Worm (Caenorhabditis elegans): ENCODE measurements around the gene ZK666.4.
"Not testable (repeated sequence)": the region's sequence is repeated elsewhere in the genome, so short reads cannot be mapped to it uniquely, and the experiment has no call there.

The ZK666.4 gene

DNA sequence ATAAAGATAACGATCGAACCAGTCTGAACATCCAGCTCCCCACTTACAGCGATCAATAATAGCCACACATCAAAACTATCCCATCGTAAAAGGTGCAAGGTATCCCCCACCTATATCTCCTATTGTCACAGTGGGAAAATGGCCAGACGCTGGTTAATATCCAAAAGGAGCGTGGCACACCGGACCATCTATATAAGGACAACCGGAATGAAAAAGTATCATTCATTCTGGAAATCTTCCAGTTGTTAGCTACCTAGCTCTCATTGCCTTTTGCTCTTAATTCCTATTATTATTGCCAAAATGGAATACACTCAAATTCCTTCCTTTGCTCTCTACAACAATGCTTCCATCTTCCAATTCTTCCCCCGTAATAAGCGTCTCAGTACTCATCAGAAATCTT, at the start of gene ZK666.4:
Gene ZK666.4 (plus strand): TSS at position 301 of the 400 bp plus-strand sequence.
- TF ChIP-seq R02D3.7 (tag; optimal IDR thresholded peaks at IDR 0.05) (no peak), mep-1 (tag; optimal IDR thresholded peaks at IDR 0.05) (no peak), snpc-1.2 (GFP tag; IDR thresholded peaks at IDR 0.05) (no peak)

ce11 chrII:10435836-10436235, 41.2 kb upstream of the ZK666.4 start, which contains the start of gene cut-4:
cut-4 (plus strand) TSS chrII:10436136.
- TF ChIP-seq nhr-77 (tag; optimal IDR thresholded peaks at IDR 0.05): no peak
- TF ChIP-seq snpc-1.2 (GFP tag; IDR thresholded peaks at IDR 0.05): no peak
- no peak for TF ChIP-seq nhr-10 (tag; optimal IDR thresholded peaks at IDR 0.05)
- no peak for TF ChIP-seq Y48G9A.11 (GFP tag; IDR thresholded peaks at IDR 0.05)
- TF ChIP-seq lim-7 (GFP tag; IDR thresholded peaks at IDR 0.05): no peak
- no peak for TF ChIP-seq spr-1 (tag; optimal IDR thresholded peaks at IDR 0.05)
- no peak for TF ChIP-seq dpl-1 (GFP tag; optimal IDR thresholded peaks at IDR 0.05)
- no peak for TF ChIP-seq ceh-62 (tag; optimal IDR thresholded peaks at IDR 0.05)
- TF ChIP-seq dmd-8 (GFP tag; IDR thresholded peaks at IDR 0.05): no peak
- no peak for TF ChIP-seq nhr-41 (GFP tag; IDR thresholded peaks at IDR 0.05)
- no peak for TF ChIP-seq nhr-11 (tag; optimal IDR thresholded peaks at IDR 0.05)
- TF ChIP-seq daf-19 (GFP tag; conservative IDR thresholded peaks at IDR 0.05): no peak
- no peak for TF ChIP-seq lin-38 (GFP tag; IDR thresholded peaks at IDR 0.05)
- TF ChIP-seq saeg-2 (GFP tag; IDR thresholded peaks at IDR 0.05): no peak
- TF ChIP-seq lin-29 (GFP tag; IDR thresholded peaks at IDR 0.05): no peak
- no peak for TF ChIP-seq nhr-48 (tag; optimal IDR thresholded peaks at IDR 0.05)
- no peak for TF ChIP-seq lir-3 (tag; optimal IDR thresholded peaks at IDR 0.05)
- TF ChIP-seq aha-1 (tag): no peak
- no peak for TF ChIP-seq ceh-20 (GFP tag; IDR thresholded peaks at IDR 0.05)

- TF ChIP-seq mxl-3 (GFP tag; optimal IDR thresholded peaks at IDR 0.05) (no peak), aha-1 (tag) (peak; percentile 94)
Observed at ce11 chrII:10437840-10438239, 39.2 kb upstream of the ZK666.4 start.

- TF ChIP-seq F37D6.2 (tag; optimal IDR thresholded peaks at IDR 0.05) (no peak), php-3 (GFP tag; IDR thresholded peaks at IDR 0.05) (no peak), set-16 (GFP tag; IDR thresholded peaks at IDR 0.05) (no peak), ceh-32 (tag; optimal IDR thresholded peaks at IDR 0.05; ENCODE audit: poor library complexity) (no peak), nhr-102 (tag; optimal IDR thresholded peaks at IDR 0.05) (no peak), dpl-1 (GFP tag; optimal IDR thresholded peaks at IDR 0.05) (no peak), tra-1 (GFP tag; IDR thresholded peaks at IDR 0.05) (no peak), unc-62 (GFP tag; optimal IDR thresholded peaks at IDR 0.05 in 1 of 2) (no peak), unc-62 (tag; optimal IDR thresholded peaks at IDR 0.05) (no peak), dmd-6 (GFP tag; IDR thresholded peaks at IDR 0.05) (no peak), zfp-3 (GFP tag; conservative IDR thresholded peaks at IDR 0.05) (no peak), gei-8 (GFP tag; optimal IDR thresholded peaks at IDR 0.05) (no peak), nhr-111 (GFP tag; optimal IDR thresholded peaks at IDR 0.05) (no peak)
Observed at ce11 chrII:10439976-10440375, 37.1 kb upstream of the ZK666.4 start, which contains the start of gene E04D5.4. E04D5.4 (plus strand) TSS chrII:10440276.

ce11 chrII:10442846-10443245, 34.2 kb upstream of the ZK666.4 start, which contains the start of gene ZK673.1:
ZK673.1 (plus strand) TSS chrII:10443146.
- peak in 1 of 2 experiments; percentile 56 for TF ChIP-seq unc-62 (GFP tag; optimal IDR thresholded peaks at IDR 0.05 in 1 of 2)
- not testable (repeated sequence) for TF ChIP-seq unc-62 (tag; optimal IDR thresholded peaks at IDR 0.05)
